Fruit fly (Drosophila melanogaster): ENCODE results near the gene mrt.

DNA sequence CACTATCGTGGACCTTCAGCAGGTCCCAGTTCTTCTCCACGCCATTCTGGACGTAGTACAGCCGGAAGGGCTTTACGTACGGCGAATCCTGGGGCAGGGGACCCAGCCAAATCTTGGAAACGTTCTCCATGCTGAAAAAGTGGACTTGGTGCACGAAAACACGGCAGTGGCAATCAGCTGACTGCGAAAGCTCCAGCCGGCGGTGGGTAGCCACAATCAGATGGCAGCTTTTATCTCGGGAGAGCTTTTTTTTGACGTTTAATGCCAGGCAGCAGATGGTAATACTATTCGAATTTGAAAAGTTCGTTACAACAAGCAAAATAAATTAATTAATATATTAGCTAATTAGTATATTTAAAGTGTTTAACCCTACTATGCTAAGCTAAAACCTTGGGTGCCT, 54.1 kb downstream of the mrt start, which contains the start of gene CG42813:
- no peak for TF ChIP-seq Snoo (tag; optimal IDR thresholded peaks at IDR 0.05)
- TF ChIP-seq CG9948 (tag; optimal IDR thresholded peaks at IDR 0.05), result no peak

Data from whole organism, pupa.